Fruit fly (Drosophila melanogaster): ENCODE data around the gene CG9427.

The CG9427 gene

dm6 chr3R:9630633-9631095 is 3.9 kb upstream of the CG9427 start, which contains the start of gene Calr:
Calr (minus strand) TSS chr3R:9630851.
- TF ChIP-seq pan (optimal IDR thresholded peaks at IDR 0.05), result no peak
- peak; percentile 4 for TF ChIP-seq CG9705 (GFP tag; optimal IDR thresholded peaks at IDR 0.05)
- TF ChIP-seq woc (GFP tag; optimal IDR thresholded peaks at IDR 0.05), result no peak
- TF ChIP-seq foxo (GFP tag; optimal IDR thresholded peaks at IDR 0.05), result peak; percentile 48 to 52
- no peak for TF ChIP-seq sage (GFP tag; optimal IDR thresholded peaks at IDR 0.05)
- no peak for TF ChIP-seq HLH106 (tag; optimal IDR thresholded peaks at IDR 0.05)
- peak; percentile 65 for TF ChIP-seq Sp1 (GFP tag; optimal IDR thresholded peaks at IDR 0.05)
- no peak for TF ChIP-seq Abd-B (GFP tag; optimal IDR thresholded peaks at IDR 0.05)
- peak; percentile 81 for TF ChIP-seq psq (GFP tag; optimal IDR thresholded peaks at IDR 0.05)
- TF ChIP-seq h (GFP tag; optimal IDR thresholded peaks at IDR 0.05), result peak; percentile 41
- TF ChIP-seq dsf (GFP tag; optimal IDR thresholded peaks at IDR 0.05; ENCODE audit: borderline replicate concordance), result no peak
- peak; percentile 63 for TF ChIP-seq Hr83 (GFP tag; optimal IDR thresholded peaks at IDR 0.05; ENCODE audit: poor library complexity, severe bottlenecking)
- TF ChIP-seq CrebA (GFP tag; optimal IDR thresholded peaks at IDR 0.05; ENCODE audit: borderline replicate concordance), result no peak
- no peak for TF ChIP-seq Vsx2 (GFP tag; optimal IDR thresholded peaks at IDR 0.05; ENCODE audit: partially characterized antibody)
- TF ChIP-seq dl (GFP tag; optimal IDR thresholded peaks at IDR 0.05; ENCODE audit: insufficient read depth in 1 of 2, partially characterized antibody in 2 of 2), result peak in 1 of 2 experiments; percentile 50
- TF ChIP-seq OdsH (GFP tag; optimal IDR thresholded peaks at IDR 0.05), result no peak
- peak; percentile 30 for TF ChIP-seq Mio (GFP tag; optimal IDR thresholded peaks at IDR 0.05)
- no peak for TF ChIP-seq lola (GFP tag; optimal IDR thresholded peaks at IDR 0.05)
- no peak for TF ChIP-seq tai (GFP tag; optimal IDR thresholded peaks at IDR 0.05)
- peak; percentile 48 for TF ChIP-seq Rel (GFP tag; optimal IDR thresholded peaks at IDR 0.05)
- peak; percentile 52 for TF ChIP-seq Rel (tag; optimal IDR thresholded peaks at IDR 0.05)
- TF ChIP-seq brk (GFP tag; optimal IDR thresholded peaks at IDR 0.05), result peak; percentile 49
- peak; percentile 44 for TF ChIP-seq jim (GFP tag; optimal IDR thresholded peaks at IDR 0.05)
- peak; percentile 50 for TF ChIP-seq Jra (GFP tag; optimal IDR thresholded peaks at IDR 0.05)
- peak; percentile 44 for TF ChIP-seq sv (GFP tag; optimal IDR thresholded peaks at IDR 0.05)
- no peak for TF ChIP-seq Hr78 (GFP tag; optimal IDR thresholded peaks at IDR 0.05)
- peak; percentile 86 for TF ChIP-seq Dif (GFP tag; optimal IDR thresholded peaks at IDR 0.05; ENCODE audit: partially characterized antibody)
- TF ChIP-seq fru (GFP tag; optimal IDR thresholded peaks at IDR 0.05), result peak; percentile 13
- peak; percentile 64 for TF ChIP-seq rgr (GFP tag; optimal IDR thresholded peaks at IDR 0.05)
- TF ChIP-seq N (GFP tag; optimal IDR thresholded peaks at IDR 0.05), result no peak
- TF ChIP-seq Hnf4 (GFP tag; optimal IDR thresholded peaks at IDR 0.05), result peak; percentile 61
- TF ChIP-seq ey (GFP tag; optimal IDR thresholded peaks at IDR 0.05), result peak; percentile 44
- no peak for TF ChIP-seq Dfd (GFP tag; optimal IDR thresholded peaks at IDR 0.05)
- TF ChIP-seq GATAd (GFP tag; optimal IDR thresholded peaks at IDR 0.05), result no peak
- TF ChIP-seq CG32264 (GFP tag; optimal IDR thresholded peaks at IDR 0.05), result no peak
- TF ChIP-seq br (GFP tag; optimal IDR thresholded peaks at IDR 0.05), result peak; percentile 74
- TF ChIP-seq dmrt93B (GFP tag; optimal IDR thresholded peaks at IDR 0.05), result no peak
- no peak for TF ChIP-seq Myc (optimal IDR thresholded peaks at IDR 0.05)
- TF ChIP-seq usp (GFP tag; optimal IDR thresholded peaks at IDR 0.05), result no peak

DNA sequence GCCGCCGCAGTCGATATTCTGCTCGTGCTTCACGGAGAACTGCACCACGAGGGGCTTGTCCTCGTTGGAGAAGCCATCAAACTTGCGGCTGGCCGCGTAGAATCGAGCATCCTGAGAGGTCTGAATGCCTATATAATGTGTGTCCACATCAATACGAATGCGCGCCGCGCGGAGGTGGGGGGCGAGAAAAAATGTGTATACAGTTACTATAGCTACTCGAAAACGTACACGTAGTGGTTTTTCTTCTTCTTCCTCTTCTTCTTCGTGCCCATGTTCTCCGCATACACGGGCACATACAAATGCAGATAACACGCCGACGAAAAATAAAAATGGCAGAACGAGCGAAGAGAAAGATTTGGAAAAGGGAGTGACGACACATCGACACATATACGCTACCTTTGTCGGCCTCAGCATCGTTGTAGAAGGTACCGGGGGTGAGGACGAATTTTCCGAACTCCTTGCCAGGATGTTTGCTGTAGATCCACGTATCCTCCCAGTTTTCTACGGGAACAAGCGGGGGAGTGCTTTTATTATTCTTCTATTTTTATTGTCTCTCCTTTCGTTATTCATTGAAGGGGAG is 3.4 kb upstream of the CG9427 start:
- peak; percentile 38 for TF ChIP-seq Hr83 (GFP tag; optimal IDR thresholded peaks at IDR 0.05; ENCODE audit: poor library complexity, severe bottlenecking)
- peak in 1 of 2 experiments; percentile 37 for TF ChIP-seq dl (GFP tag; optimal IDR thresholded peaks at IDR 0.05; ENCODE audit: insufficient read depth in 1 of 2, partially characterized antibody in 2 of 2)
- no peak for TF ChIP-seq Vsx2 (GFP tag; optimal IDR thresholded peaks at IDR 0.05; ENCODE audit: partially characterized antibody)
- TF ChIP-seq CrebA (GFP tag; optimal IDR thresholded peaks at IDR 0.05; ENCODE audit: borderline replicate concordance), result peak; percentile 97
- TF ChIP-seq ey (GFP tag; optimal IDR thresholded peaks at IDR 0.05), result no peak
- peak; percentile 88 for TF ChIP-seq psq (GFP tag; optimal IDR thresholded peaks at IDR 0.05)
- no peak for TF ChIP-seq Rel (GFP tag; optimal IDR thresholded peaks at IDR 0.05)
- TF ChIP-seq Rel (tag; optimal IDR thresholded peaks at IDR 0.05), result peak; percentile 30

All from whole organism, wandering third instar larva.